Fruit fly (Drosophila melanogaster) whole organism, adult: ENCODE results near the gene LSm3.

Source experiments
- CG11617 ChIP-seq: fragments of 200-800 bp; sonication (Bioruptor generic); optimal IDR thresholded peaks from 2 replicates; lab custom pipeline; 2017; ENCODE audit warnings: mild to moderate bottlenecking, missing biosample characterization, missing genetic modification reagents, missing genetic modification characterization
- CG12768 ChIP-seq: fragments of 200-800 bp; sonication (Bioruptor generic); optimal IDR thresholded peaks from 2 replicates; lab custom pipeline; 2017; ENCODE audit warnings: missing biosample characterization, missing genetic modification characterization, mild to moderate bottlenecking, moderate library complexity, missing genetic modification reagents
- CG14711 ChIP-seq: fragments of 200-800 bp; sonication (Bioruptor generic); optimal IDR thresholded peaks from 2 replicates; lab custom pipeline; 2018; ENCODE audit warnings: missing biosample characterization, mild to moderate bottlenecking, missing genetic modification characterization, moderate library complexity
- CG1620 ChIP-seq: fragments of 200-800 bp; sonication (Bioruptor generic); optimal IDR thresholded peaks from 2 replicates; lab custom pipeline; 2016; ENCODE audit warnings: missing biosample characterization, missing genetic modification characterization
- CG33017 ChIP-seq: fragments of 200-800 bp; sonication (Bioruptor generic); optimal IDR thresholded peaks from 2 replicates; lab custom pipeline; 2018; ENCODE audit warnings: missing biosample characterization, mild to moderate bottlenecking, missing genetic modification characterization, moderate library complexity
- CG5204 ChIP-seq: fragments of 200-800 bp; sonication (Bioruptor generic); optimal IDR thresholded peaks from 2 replicates; lab custom pipeline; 2016; ENCODE audit warnings: missing biosample characterization, missing genetic modification characterization
- CG7045 ChIP-seq: fragments of 200-800 bp; sonication (Bioruptor generic); optimal IDR thresholded peaks from 2 replicates; lab custom pipeline; 2017; ENCODE audit warnings: missing biosample characterization, mild to moderate bottlenecking, missing genetic modification characterization
- CG7101 ChIP-seq: fragments of 200-800 bp; sonication (Bioruptor generic); optimal IDR thresholded peaks from 2 replicates; lab custom pipeline; 2018; ENCODE audit warnings: missing biosample characterization, mild to moderate bottlenecking, missing genetic modification characterization, moderate library complexity
- Clk ChIP-seq: fragments of 200-800 bp; sonication (Bioruptor generic); optimal IDR thresholded peaks from 2 replicates; lab custom pipeline; 2017; ENCODE audit warnings: missing biosample characterization, missing genetic modification characterization
- Crg-1 ChIP-seq: fragments of 200-800 bp; sonication (Bioruptor generic); optimal IDR thresholded peaks from 2 replicates; lab custom pipeline; 2016; ENCODE audit warnings: missing biosample characterization, missing genetic modification characterization
- Hr96 ChIP-seq: fragments of 200-800 bp; sonication (Bioruptor generic); optimal IDR thresholded peaks from 2 replicates; lab custom pipeline; 2016; ENCODE audit warnings: missing biosample characterization, missing genetic modification characterization
- Mnt ChIP-seq: fragments of 200-800 bp; sonication (Bioruptor generic); optimal IDR thresholded peaks from 2 replicates; lab custom pipeline; 2016; ENCODE audit warnings: missing biosample characterization, mild to moderate bottlenecking, missing genetic modification characterization
- bab1 ChIP-seq: fragments of 200-800 bp; sonication (Bioruptor generic); optimal IDR thresholded peaks from 3 replicates; lab custom pipeline; 2019; ENCODE audit warnings: missing biosample characterization, mild to moderate bottlenecking, missing genetic modification characterization, moderate library complexity
- cic ChIP-seq: fragments of 200-800 bp; sonication (Bioruptor generic); optimal IDR thresholded peaks from 2 replicates; lab custom pipeline; 2017; ENCODE audit warnings: missing biosample characterization, mild to moderate bottlenecking, missing genetic modification characterization, moderate library complexity
- cnc ChIP-seq, 2 experiments: fragments of >200 bp; optimal IDR thresholded peaks; 2 replicates each; lab custom pipeline; 2017
- kay ChIP-seq: fragments of 200-800 bp; sonication (Bioruptor generic); peaks from one replicate; lab custom pipeline; 2016; ENCODE audit warnings: missing biosample characterization, missing genetic modification characterization, borderline replicate concordance
- ovo ChIP-seq: fragments of 200-800 bp; sonication (Bioruptor generic); optimal IDR thresholded peaks from 2 replicates; lab custom pipeline; 2016; ENCODE audit warnings: missing biosample characterization, missing genetic modification characterization
- pad ChIP-seq: fragments of 200-800 bp; sonication (Bioruptor generic); optimal IDR thresholded peaks from 3 replicates; lab custom pipeline; 2017; ENCODE audit warnings: missing biosample characterization, missing genetic modification characterization, mild to moderate bottlenecking, moderate library complexity, missing genetic modification reagents
- tj ChIP-seq: fragments of 200-800 bp; sonication (Bioruptor generic); optimal IDR thresholded peaks from 3 replicates; lab custom pipeline; 2017; ENCODE audit warnings: missing biosample characterization, mild to moderate bottlenecking, missing genetic modification characterization, moderate library complexity
- toe ChIP-seq: fragments of 200-800 bp; sonication (Bioruptor generic); optimal IDR thresholded peaks from 2 replicates; lab custom pipeline; 2016; ENCODE audit warnings: missing biosample characterization, missing genetic modification characterization

LSm3 gene

dm6 chr3R:23981645-23982044, 14.4 kb upstream of the LSm3 start:
- TF ChIP-seq CG7101 (tag; lab: Kevin White, UChicago) = no peak
- TF ChIP-seq cnc (optimal IDR thresholded peaks at IDR 0.05; lab: Kevin White, UChicago) = no peak
- TF ChIP-seq kay (GFP tag; lab: Kevin White, UChicago) = no peak
- no peak for TF ChIP-seq pad (GFP tag; lab: Kevin White, UChicago)
- TF ChIP-seq CG7045 (GFP tag; lab: Kevin White, UChicago) = no peak
- TF ChIP-seq CG11617 (GFP tag; lab: Kevin White, UChicago) = no peak
- TF ChIP-seq CG14711 (tag; lab: Kevin White, UChicago) = no peak
- TF ChIP-seq Mnt = no peak
- no peak for TF ChIP-seq Crg-1
- TF ChIP-seq CG1620 (GFP tag; lab: Kevin White, UChicago) = no peak
- no peak for TF ChIP-seq cic (GFP tag; lab: Kevin White, UChicago)
- TF ChIP-seq CG12768 (GFP tag; lab: Kevin White, UChicago) = no peak
- TF ChIP-seq bab1 (GFP tag; lab: Kevin White, UChicago) = no peak
- TF ChIP-seq ovo (GFP tag; lab: Kevin White, UChicago) = no peak
- TF ChIP-seq Hr96 (GFP tag; lab: Kevin White, UChicago) = no peak

- TF ChIP-seq bab1 (GFP tag; lab: Kevin White, UChicago) (peak; percentile 75), cnc (optimal IDR thresholded peaks at IDR 0.05; lab: Kevin White, UChicago) (no peak), ovo (GFP tag; lab: Kevin White, UChicago) (peak; percentile 19), CG11617 (GFP tag; lab: Kevin White, UChicago) (peak; percentile 49), CG12768 (GFP tag; lab: Kevin White, UChicago) (peak; percentile 80), toe (GFP tag; lab: Kevin White, UChicago) (peak; percentile 79), CG1620 (GFP tag; lab: Kevin White, UChicago) (peak; percentile 84), pad (GFP tag; lab: Kevin White, UChicago) (peak; percentile 70), tj (GFP tag; lab: Kevin White, UChicago) (no peak), CG7045 (GFP tag; lab: Kevin White, UChicago) (peak; percentile 59), CG33017 (tag; lab: Kevin White, UChicago) (no peak), Mnt (peak; percentile 80), Hr96 (GFP tag; lab: Kevin White, UChicago) (no peak), Crg-1 (peak; percentile 81), CG7101 (tag; lab: Kevin White, UChicago) (peak; percentile 66), CG5204 (GFP tag; lab: Kevin White, UChicago) (no peak), kay (GFP tag; lab: Kevin White, UChicago) (no peak), cic (GFP tag; lab: Kevin White, UChicago) (peak; percentile 58), CG14711 (tag; lab: Kevin White, UChicago) (peak; percentile 40), Clk (GFP tag; lab: Kevin White, UChicago) (peak; percentile 40)
Observed at dm6 chr3R:23986479-23986930, 9.6 kb upstream of the LSm3 start, which contains the start of the genes CG13603 and CG5902. CG13603 (minus strand) TSS chr3R:23986569. CG5902 (plus strand) TSS chr3R:23986642.

dm6 chr3R:23991364-23991763, 4.7 kb upstream of the LSm3 start:
- TF ChIP-seq CG12768 (GFP tag; lab: Kevin White, UChicago) (no peak), pad (GFP tag; lab: Kevin White, UChicago) (no peak), cnc (optimal IDR thresholded peaks at IDR 0.05; lab: Kevin White, UChicago) (peak in 1 of 2 experiments; percentile 9), tj (GFP tag; lab: Kevin White, UChicago) (no peak), CG33017 (tag; lab: Kevin White, UChicago) (no peak), CG11617 (GFP tag; lab: Kevin White, UChicago) (no peak), cic (GFP tag; lab: Kevin White, UChicago) (peak; percentile 22), kay (GFP tag; lab: Kevin White, UChicago) (peak; percentile 75), CG7101 (tag; lab: Kevin White, UChicago) (no peak), Crg-1 (no peak), toe (GFP tag; lab: Kevin White, UChicago) (no peak), CG7045 (GFP tag; lab: Kevin White, UChicago) (no peak), bab1 (GFP tag; lab: Kevin White, UChicago) (no peak), ovo (GFP tag; lab: Kevin White, UChicago) (no peak), Clk (GFP tag; lab: Kevin White, UChicago) (no peak)

- TF ChIP-seq Mnt (peak; percentile 74), pad (GFP tag; lab: Kevin White, UChicago) (peak; percentile 84), bab1 (GFP tag; lab: Kevin White, UChicago) (peak; percentile 58), CG33017 (tag; lab: Kevin White, UChicago) (peak; percentile 41), kay (GFP tag; lab: Kevin White, UChicago) (peak; percentile 98), Crg-1 (peak; percentile 68), cic (GFP tag; lab: Kevin White, UChicago) (peak; percentile 86), cnc (optimal IDR thresholded peaks at IDR 0.05; lab: Kevin White, UChicago) (no peak), CG12768 (GFP tag; lab: Kevin White, UChicago) (peak; percentile 95), CG1620 (GFP tag; lab: Kevin White, UChicago) (peak; percentile 69), toe (GFP tag; lab: Kevin White, UChicago) (no peak), tj (GFP tag; lab: Kevin White, UChicago) (no peak), CG7045 (GFP tag; lab: Kevin White, UChicago) (no peak), Hr96 (GFP tag; lab: Kevin White, UChicago) (peak; percentile 63), Clk (GFP tag; lab: Kevin White, UChicago) (peak; percentile 12), CG11617 (GFP tag; lab: Kevin White, UChicago) (peak; percentile 11), ovo (GFP tag; lab: Kevin White, UChicago) (peak; percentile 56), CG14711 (tag; lab: Kevin White, UChicago) (peak; percentile 39), CG5204 (GFP tag; lab: Kevin White, UChicago) (no peak), CG7101 (tag; lab: Kevin White, UChicago) (peak; percentile 74)
Observed at dm6 chr3R:23992823-23993797, 3.0 kb upstream of the LSm3 start, which contains the start of the genes Epp and Rab7. Epp (minus strand) TSS chr3R:23992916. Rab7 (plus strand) TSS chr3R:23993008.
